Worm (Caenorhabditis elegans) whole organism, dauer: ENCODE results near the gene ral-1.

Experiments
- unc-62 ChIP-seq: sonication (generic microtip); optimal IDR thresholded peaks from 2 replicates; lab custom pipeline; 2017; ENCODE audit warnings: missing biosample characterization, missing genetic modification reagents, missing genetic modification characterization

The ral-1 gene

ce11 chrIII:3310876-3311597 is at the start of gene ral-1:
TSS of gene ral-1 (plus strand) at chrIII:3311310.
- no peak for TF ChIP-seq unc-62 (GFP tag; lab: Kevin White, UChicago)

- TF ChIP-seq unc-62 (GFP tag; lab: Kevin White, UChicago), result no peak
These were observed 47.4 kb upstream of the ral-1 start for ce11 chrIII:3263696-3264095.

- TF ChIP-seq unc-62 (GFP tag; lab: Kevin White, UChicago), result no peak
These were observed 44.5 kb upstream of the ral-1 start, which contains the start of gene Y53G8AM.7 for ce11 chrIII:3266602-3267001. TSS of gene Y53G8AM.7 (minus strand) at chrIII:3266702.

ce11 chrIII:3271682-3272081 is 39.4 kb upstream of the ral-1 start:
- no peak for TF ChIP-seq unc-62 (GFP tag; lab: Kevin White, UChicago)

ce11 chrIII:3273141-3273540 is 38.0 kb upstream of the ral-1 start:
- no peak for TF ChIP-seq unc-62 (GFP tag; lab: Kevin White, UChicago)

ce11 chrIII:3278610-3279009 is 32.5 kb upstream of the ral-1 start, which contains the start of gene Y53G8AM.8:
TSS of gene Y53G8AM.8 (minus strand) at chrIII:3278710.
- TF ChIP-seq unc-62 (GFP tag; lab: Kevin White, UChicago), result no peak

DNA sequence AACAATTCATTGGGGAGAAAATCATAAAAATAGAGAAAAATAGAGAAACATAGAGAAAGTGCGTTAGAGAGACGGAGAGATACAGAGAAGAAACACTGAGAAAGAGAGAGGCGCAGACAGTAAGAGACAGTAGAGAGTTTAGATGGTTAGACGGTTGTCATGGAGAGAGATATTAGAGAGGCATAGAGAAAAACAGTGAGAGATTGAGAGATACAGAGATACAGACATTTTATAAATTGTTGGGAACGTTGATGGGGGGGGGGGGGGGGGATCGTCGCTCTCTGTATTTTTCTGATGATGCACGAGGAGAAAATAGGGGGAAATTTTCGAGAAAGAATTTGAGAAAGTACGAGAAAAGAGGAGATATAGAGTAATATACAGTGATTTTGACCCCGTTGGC is 31.8 kb upstream of the ral-1 start:
- no peak for TF ChIP-seq unc-62 (GFP tag; lab: Kevin White, UChicago)

ce11 chrIII:3281860-3282358 is 29.2 kb upstream of the ral-1 start, which contains the start of gene mfsd-8:
TSS of gene mfsd-8 (plus strand) at chrIII:3282308.
- TF ChIP-seq unc-62 (GFP tag; lab: Kevin White, UChicago), result no peak

DNA sequence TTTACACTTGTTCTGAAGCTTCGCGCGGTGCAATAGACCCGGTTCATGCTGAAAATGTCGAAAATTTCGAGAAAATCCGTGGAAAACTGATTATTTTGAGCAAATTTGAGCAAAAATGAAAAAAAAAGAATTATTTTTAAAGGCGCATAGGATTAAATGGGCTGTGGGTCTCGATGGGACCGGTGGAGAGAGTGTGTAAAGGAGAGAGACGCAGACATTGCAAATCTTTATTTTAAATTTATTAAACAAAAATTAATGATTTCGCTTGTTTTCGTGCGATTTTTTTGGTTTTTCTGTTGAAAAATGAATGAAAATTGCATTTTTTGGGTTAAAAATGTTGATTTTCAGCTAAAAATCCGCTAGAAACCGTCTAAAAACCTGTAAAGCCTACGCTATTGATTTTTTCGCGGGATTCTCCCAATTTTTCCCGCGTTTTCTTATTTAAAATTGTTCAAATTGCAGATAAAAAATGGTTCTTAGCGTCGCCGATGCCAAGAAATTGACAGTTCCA is 16.8 kb upstream of the ral-1 start, which contains the start of the genes Y53G8AR.8 and Y53G8AR.6:
Y53G8AR.8 (minus strand) TSS at position 48 of the 511 bp plus-strand sequence.
Y53G8AR.6 (plus strand) TSS at position 461 of the 511 bp plus-strand sequence.
- TF ChIP-seq unc-62 (GFP tag; lab: Kevin White, UChicago), result no peak

DNA sequence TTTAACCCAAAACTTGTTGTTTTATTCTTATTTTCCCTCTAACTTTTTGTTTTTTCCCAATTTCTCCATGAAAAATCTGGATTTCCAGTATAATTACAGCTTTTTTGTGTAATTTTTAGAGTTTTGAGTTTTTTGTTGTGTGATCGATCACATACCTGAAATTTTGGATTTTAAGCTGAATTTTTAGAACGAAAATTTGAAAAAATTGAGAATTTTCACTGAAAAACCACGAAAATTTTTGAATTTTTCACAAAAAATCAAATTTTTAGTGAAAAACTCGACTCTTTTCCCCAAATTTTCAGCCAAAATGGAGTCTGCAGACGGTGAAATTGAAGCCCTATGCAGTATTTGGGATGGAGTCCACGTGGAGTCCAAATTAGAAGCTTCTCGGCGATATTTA is 14.0 kb upstream of the ral-1 start, which contains the start of gene Y53G8AR.5:
Y53G8AR.5 (plus strand) TSS at position 301 of the 400 bp plus-strand sequence.
- no peak for TF ChIP-seq unc-62 (GFP tag; lab: Kevin White, UChicago)

DNA sequence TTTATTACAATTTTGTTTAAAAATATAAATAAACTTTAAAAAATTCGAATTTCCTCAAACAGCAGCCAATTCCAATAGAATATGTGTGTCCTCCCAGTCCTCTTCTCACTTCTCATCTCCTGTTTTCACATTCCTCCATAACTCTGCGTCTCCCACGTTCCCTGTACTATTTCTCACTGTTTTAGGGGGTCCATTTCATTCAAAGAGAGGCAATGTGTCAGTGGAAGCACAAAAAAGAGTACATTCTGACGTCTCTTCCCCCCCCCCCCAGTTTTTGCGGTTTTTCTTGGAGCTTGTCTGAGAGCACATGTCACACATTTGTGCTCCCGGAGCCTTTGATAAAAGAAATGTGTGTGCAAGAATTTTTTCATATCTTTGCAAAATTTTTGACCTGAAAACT is 6.6 kb upstream of the ral-1 start:
- TF ChIP-seq unc-62 (GFP tag; lab: Kevin White, UChicago), result no peak

ce11 chrIII:3306322-3306721 is 4.8 kb upstream of the ral-1 start:
- TF ChIP-seq unc-62 (GFP tag; lab: Kevin White, UChicago), result no peak

DNA sequence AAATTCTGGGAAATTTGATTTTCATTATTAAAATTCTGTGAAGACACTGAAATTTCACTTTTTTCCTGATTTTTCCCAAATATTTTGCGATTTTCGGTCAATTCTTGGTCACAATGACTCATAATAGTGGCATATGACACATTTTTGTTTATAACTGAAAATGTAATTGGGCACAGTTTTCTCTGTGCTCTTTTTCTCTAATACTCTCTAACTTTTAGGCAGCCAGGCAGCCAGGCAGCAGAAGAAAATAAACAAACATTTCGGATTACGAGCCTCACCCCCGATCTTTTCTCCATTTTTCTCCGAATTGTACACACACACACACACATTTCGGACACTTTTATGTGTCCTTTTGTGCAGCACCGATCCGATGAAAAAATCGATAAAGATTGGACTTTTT is 3.7 kb upstream of the ral-1 start:
- TF ChIP-seq unc-62 (GFP tag; lab: Kevin White, UChicago), result no peak

ce11 chrIII:3308940-3309339 is 2.2 kb upstream of the ral-1 start:
- TF ChIP-seq unc-62 (GFP tag; lab: Kevin White, UChicago), result no peak

- no peak for TF ChIP-seq unc-62 (GFP tag; lab: Kevin White, UChicago)
These were observed 1.4 kb upstream of the ral-1 start for ce11 chrIII:3309700-3310099.

DNA sequence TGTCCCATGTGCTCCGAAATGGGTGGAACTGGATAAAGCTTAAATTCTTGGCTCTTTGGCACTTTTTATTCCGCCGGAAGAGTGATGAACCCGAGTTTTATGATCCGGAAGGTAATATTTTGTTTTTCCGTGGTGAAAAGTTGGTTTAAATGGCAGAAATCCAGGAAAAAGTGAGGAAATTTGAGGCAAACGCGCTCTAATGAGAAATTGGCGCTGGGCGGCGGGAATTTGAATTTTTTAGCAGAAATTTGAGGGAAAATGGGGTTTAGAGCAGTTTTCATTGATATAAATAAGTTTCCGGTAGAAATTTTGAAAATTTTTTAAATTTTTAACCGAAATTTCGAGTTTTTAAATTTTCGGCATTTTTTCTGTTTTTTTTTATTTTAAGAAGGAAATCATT is 497 bp downstream of the ral-1 start:
- no peak for TF ChIP-seq unc-62 (GFP tag; lab: Kevin White, UChicago)
